Fruit fly (Drosophila melanogaster) whole organism, embryonic: Measurements from ENCODE around the gene Agpat1.

ENCODE experiments used
- Adf1 ChIP-seq: fragments of 200-800 bp; sonication (Bioruptor generic); IDR thresholded peaks from 2 replicates; pipeline ENCODE4 v1.3.6; 2022; ENCODE audit warnings: missing biosample characterization, missing genetic modification characterization
- CG18476 ChIP-seq: fragments of 200-800 bp; sonication (Bioruptor generic); optimal IDR thresholded peaks from 2 replicates; lab custom pipeline; 2016; ENCODE audit warnings: missing biosample characterization, mild to moderate bottlenecking, missing genetic modification characterization
- CG18599 ChIP-seq: fragments of 200-800 bp; sonication (Bioruptor generic); optimal IDR thresholded peaks from 3 replicates; lab custom pipeline; 2017; ENCODE audit warnings: missing biosample characterization, missing genetic modification characterization, mild to moderate bottlenecking, moderate library complexity, missing genetic modification reagents
- Dref ChIP-seq: fragments of 200-800 bp; sonication (Bioruptor generic); IDR thresholded peaks from 2 replicates; pipeline ENCODE4 v1.3.6; 2022; ENCODE audit warnings: missing biosample characterization, missing genetic modification characterization
- GATAe ChIP-seq: fragments of 200-800 bp; sonication (Bioruptor generic); conservative IDR thresholded peaks from 2 replicates; pipeline ENCODE4 v1.3.6; 2022; ENCODE audit warnings: missing biosample characterization, missing genetic modification characterization
- H15 ChIP-seq: fragments of 200-800 bp; sonication (Bioruptor generic); IDR thresholded peaks from 3 replicates; pipeline ENCODE4 v1.3.6; 2022; ENCODE audit warnings: missing biosample characterization, missing genetic modification characterization
- HLHmδ ChIP-seq: fragments of 200-800 bp; sonication (Bioruptor generic); optimal IDR thresholded peaks from 2 replicates; lab custom pipeline; 2018; ENCODE audit warnings: missing biosample characterization, mild to moderate bottlenecking, missing genetic modification characterization, moderate library complexity
- Mad ChIP-seq: fragments of 200-800 bp; sonication (Bioruptor generic); optimal IDR thresholded peaks from 2 replicates; lab custom pipeline; 2016; ENCODE audit warnings: missing biosample characterization, missing genetic modification characterization
- btn ChIP-seq: fragments of 200-800 bp; sonication (Bioruptor generic); optimal IDR thresholded peaks from 2 replicates; lab custom pipeline; 2016; ENCODE audit warnings: missing biosample characterization, missing genetic modification characterization
- cas ChIP-seq: fragments of 200-800 bp; sonication (Bioruptor generic); IDR thresholded peaks from 2 replicates; pipeline ENCODE4 v1.3.6; 2022; ENCODE audit warnings: missing biosample characterization, missing genetic modification characterization
- onecut ChIP-seq: fragments of 200-800 bp; sonication (Bioruptor generic); IDR thresholded peaks from 2 replicates; pipeline ENCODE4 v1.3.6; 2022; ENCODE audit warnings: missing biosample characterization, missing genetic modification characterization
- p53 ChIP-seq: fragments of 200-800 bp; sonication (Bioruptor generic); optimal IDR thresholded peaks from 2 replicates; lab custom pipeline; 2016; ENCODE audit warnings: missing biosample characterization, missing genetic modification characterization

dm6 chrX:12734354-12734709 is 30.7 kb upstream of the Agpat1 start:
- TF ChIP-seq HLHmδ (GFP tag; lab: Kevin White, UChicago): no peak
- TF ChIP-seq CG18476 (GFP tag; lab: Kevin White, UChicago): no peak
- TF ChIP-seq cas (GFP tag; lab: Robert Waterston, UW): no peak
- no peak for TF ChIP-seq Dref (GFP tag; lab: Robert Waterston, UW)
- no peak for TF ChIP-seq btn
- no peak for TF ChIP-seq p53
- TF ChIP-seq Adf1 (GFP tag; lab: Robert Waterston, UW): no peak
- TF ChIP-seq Mad (GFP tag; lab: Kevin White, UChicago): no peak
- no peak for TF ChIP-seq GATAe (GFP tag; lab: Robert Waterston, UW)
- no peak for TF ChIP-seq onecut (GFP tag; lab: Robert Waterston, UW)
- TF ChIP-seq CG18599: no peak
- TF ChIP-seq H15 (GFP tag; lab: Robert Waterston, UW): no peak
